Fruit fly (Drosophila melanogaster): ENCODE measurements around the gene IntS11.
A peak's percentile ranks its signal among the peaks of the same experiment; 100 is the strongest.

The IntS11 gene

dm6 chr3R:29737891-29738290 lies 7.2 kb upstream of the IntS11 start, which contains the start of gene Gnpnat (continued):
- TF ChIP-seq CG8290 (GFP tag; optimal IDR thresholded peaks at IDR 0.05), result no peak
- TF ChIP-seq CG8290 (tag; optimal IDR thresholded peaks at IDR 0.05), result no peak
- no peak for TF ChIP-seq sens-2 (GFP tag; IDR thresholded peaks at IDR 0.05)
- TF ChIP-seq CG11085 (GFP tag; IDR thresholded peaks at IDR 0.05), result no peak
- TF ChIP-seq Med (GFP tag), result peak; percentile 44
- TF ChIP-seq inv (GFP tag; IDR thresholded peaks at IDR 0.05; ENCODE audit: partially characterized antibody), result no peak
- no peak for TF ChIP-seq seq (GFP tag; IDR thresholded peaks at IDR 0.05)
- no peak for TF ChIP-seq CkIIα-i1 (GFP tag; IDR thresholded peaks at IDR 0.05)
- no peak for TF ChIP-seq Nf-YA (GFP tag; IDR thresholded peaks at IDR 0.05)
- no peak for TF ChIP-seq Mrtf (GFP tag; IDR thresholded peaks at IDR 0.05)
- no peak for TF ChIP-seq CG14050 (GFP tag; IDR thresholded peaks at IDR 0.05)
- TF ChIP-seq danr (GFP tag; IDR thresholded peaks at IDR 0.05), result no peak
- no peak for TF ChIP-seq Dip3 (GFP tag; optimal IDR thresholded peaks at IDR 0.05)
- TF ChIP-seq Hr51 (GFP tag; optimal IDR thresholded peaks at IDR 0.05), result peak in 1 of 2 experiments; percentile 57
- peak; percentile 62 for TF ChIP-seq gcm (GFP tag; optimal IDR thresholded peaks at IDR 0.05)
- peak; percentile 19 for TF ChIP-seq tin (GFP tag; optimal IDR thresholded peaks at IDR 0.05)
- no peak for TF ChIP-seq CG14965 (GFP tag; optimal IDR thresholded peaks at IDR 0.05; ENCODE audit: borderline replicate concordance)
- TF ChIP-seq sqz (GFP tag; optimal IDR thresholded peaks at IDR 0.05), result no peak
- TF ChIP-seq CG17829 (tag; optimal IDR thresholded peaks at IDR 0.05), result peak; percentile 62
- peak; percentile 57 for TF ChIP-seq corto (GFP tag; optimal IDR thresholded peaks at IDR 0.05)
- TF ChIP-seq CoRest (tag; optimal IDR thresholded peaks at IDR 0.05), result peak; percentile 45
- peak in 1 of 2 experiments; percentile 73 for TF ChIP-seq bsh (GFP tag; optimal IDR thresholded peaks at IDR 0.05)
- no peak for TF ChIP-seq her (GFP tag; optimal IDR thresholded peaks at IDR 0.05)
- no peak for TF ChIP-seq CG16813 (GFP tag; IDR thresholded peaks at IDR 0.05; ENCODE audit: partially characterized antibody)
- TF ChIP-seq Doc2 (GFP tag; IDR thresholded peaks at IDR 0.05), result no peak
- peak; percentile 19 for TF ChIP-seq sug (tag; optimal IDR thresholded peaks at IDR 0.05)
- TF ChIP-seq CG11456 (GFP tag; IDR thresholded peaks at IDR 0.05), result no peak
- TF ChIP-seq CG10565 (GFP tag; optimal IDR thresholded peaks at IDR 0.05), result no peak
- peak; percentile 24 for TF ChIP-seq MTF-1 (GFP tag; optimal IDR thresholded peaks at IDR 0.05; ENCODE audit: borderline replicate concordance)
- no peak for TF ChIP-seq D19A (tag; optimal IDR thresholded peaks at IDR 0.05)
- no peak for TF ChIP-seq bowl (GFP tag; IDR thresholded peaks at IDR 0.05)
- no peak for TF ChIP-seq Kr (GFP tag; optimal IDR thresholded peaks at IDR 0.05)
- no peak for TF ChIP-seq mam (GFP tag; optimal IDR thresholded peaks at IDR 0.05)
- TF ChIP-seq phol (tag; optimal IDR thresholded peaks at IDR 0.05), result peak; percentile 63
- no peak for TF ChIP-seq jing (GFP tag; optimal IDR thresholded peaks at IDR 0.05)
- no peak for TF ChIP-seq gfzf (GFP tag; optimal IDR thresholded peaks at IDR 0.05)
- TF ChIP-seq CG11093 (GFP tag; IDR thresholded peaks at IDR 0.05), result no peak
- no peak for TF ChIP-seq Sry-δ (GFP tag; optimal IDR thresholded peaks at IDR 0.05)
- peak; percentile 1 for TF ChIP-seq CG33557 (GFP tag; optimal IDR thresholded peaks at IDR 0.05)
- no peak for TF ChIP-seq tio (GFP tag; optimal IDR thresholded peaks at IDR 0.05)
- TF ChIP-seq CG13894 (tag; optimal IDR thresholded peaks at IDR 0.05), result peak; percentile 26
- no peak for TF ChIP-seq CG9876 (GFP tag; optimal IDR thresholded peaks at IDR 0.05)
- TF ChIP-seq CG7271 (tag; optimal IDR thresholded peaks at IDR 0.05), result no peak
- TF ChIP-seq sima (GFP tag; optimal IDR thresholded peaks at IDR 0.05), result no peak
- TF ChIP-seq CG4820 (GFP tag; optimal IDR thresholded peaks at IDR 0.05), result peak; percentile 6
- no peak for TF ChIP-seq Drgx (GFP tag; IDR thresholded peaks at IDR 0.05)
- TF ChIP-seq HLH54F (GFP tag; optimal IDR thresholded peaks at IDR 0.05), result no peak
- TF ChIP-seq CG13296 (GFP tag; optimal IDR thresholded peaks at IDR 0.05), result peak; percentile 50
- no peak for TF ChIP-seq CG2199 (GFP tag; IDR thresholded peaks at IDR 0.05)
- TF ChIP-seq CG17186 (GFP tag; optimal IDR thresholded peaks at IDR 0.05), result no peak
- TF ChIP-seq Ravus (GFP tag; IDR thresholded peaks at IDR 0.05), result no peak
- peak; percentile 46 for TF ChIP-seq CG15696 (tag; optimal IDR thresholded peaks at IDR 0.05)

Measured in whole organism, embryonic.